Fruit fly (Drosophila melanogaster) whole organism, embryonic: ENCODE results near the gene cue.
A peak's percentile ranks its signal among the peaks of the same experiment; 100 is the strongest.

Experiments used
- Atf3 ChIP-seq: fragments of 200-800 bp; sonication (Bioruptor generic); optimal IDR thresholded peaks from 3 replicates; lab custom pipeline; 2016; ENCODE audit warnings: missing biosample characterization, missing genetic modification characterization
- B-H2 ChIP-seq: fragments of 200-800 bp; sonication (Bioruptor generic); optimal IDR thresholded peaks from 2 replicates; lab custom pipeline; 2018; ENCODE audit warnings: missing biosample characterization, mild to moderate bottlenecking, missing genetic modification characterization
- BtbVII ChIP-seq: fragments of 200-800 bp; sonication (Bioruptor generic); optimal IDR thresholded peaks from 3 replicates; lab custom pipeline; 2017; ENCODE audit warnings: missing biosample characterization, mild to moderate bottlenecking, missing genetic modification characterization
- CG10267 ChIP-seq: fragments of 200-800 bp; sonication (Bioruptor generic); optimal IDR thresholded peaks from 2 replicates; lab custom pipeline; 2018; ENCODE audit warnings: missing biosample characterization, mild to moderate bottlenecking, missing genetic modification characterization, moderate library complexity
- CG11560 ChIP-seq: fragments of 200-800 bp; sonication (Bioruptor generic); IDR thresholded peaks from 3 replicates; pipeline ENCODE4 v1.3.6; 2022; ENCODE audit warnings: missing biosample characterization, missing genetic modification characterization
- CG12659 ChIP-seq: fragments of 200-800 bp; sonication (Bioruptor generic); optimal IDR thresholded peaks from 3 replicates; lab custom pipeline; 2017; ENCODE audit warnings: mild to moderate bottlenecking, missing biosample characterization, missing genetic modification reagents, missing genetic modification characterization
- CG14710 ChIP-seq: fragments of 200-800 bp; sonication (Bioruptor generic); optimal IDR thresholded peaks from 3 replicates; lab custom pipeline; 2019; ENCODE audit warnings: missing biosample characterization, mild to moderate bottlenecking, missing genetic modification characterization, moderate library complexity
- CG17829 ChIP-seq: fragments of 200-800 bp; optimal IDR thresholded peaks from 2 replicates; lab custom pipeline; 2019; ENCODE audit warnings: missing biosample characterization, mild to moderate bottlenecking, missing genetic modification characterization, moderate library complexity
- CG2116 ChIP-seq: fragments of 200-800 bp; sonication (Bioruptor generic); optimal IDR thresholded peaks from 3 replicates; lab custom pipeline; 2018; ENCODE audit warnings: missing biosample characterization, mild to moderate bottlenecking, missing genetic modification characterization
- CG3163 ChIP-seq: fragments of 200-800 bp; sonication (Bioruptor generic); optimal IDR thresholded peaks from 3 replicates; lab custom pipeline; 2016; ENCODE audit warnings: missing biosample characterization, missing genetic modification characterization
- CG7928 ChIP-seq: fragments of 200-800 bp; sonication (Bioruptor generic); optimal IDR thresholded peaks from 2 replicates; lab custom pipeline; 2017; ENCODE audit warnings: missing biosample characterization, mild to moderate bottlenecking, missing genetic modification characterization
- CG8944 ChIP-seq: fragments of 200-800 bp; sonication (Bioruptor generic); optimal IDR thresholded peaks from 3 replicates; lab custom pipeline; 2016; ENCODE audit warnings: missing biosample characterization, missing genetic modification characterization
- CG9797 ChIP-seq: fragments of 200-800 bp; sonication (Bioruptor generic); optimal IDR thresholded peaks from 3 replicates; lab custom pipeline; 2018; ENCODE audit warnings: missing biosample characterization, mild to moderate bottlenecking, missing genetic modification characterization
- D19B ChIP-seq: fragments of 200-800 bp; sonication (Bioruptor generic); optimal IDR thresholded peaks from 2 replicates; lab custom pipeline; 2017; ENCODE audit warnings: missing biosample characterization, mild to moderate bottlenecking, missing genetic modification characterization
- Doc3 ChIP-seq: fragments of 200-800 bp; sonication (Bioruptor generic); IDR thresholded peaks from 3 replicates; pipeline ENCODE4 v1.3.6; 2022; ENCODE audit warnings: missing biosample characterization, missing genetic modification characterization; ENCODE audit not compliant: partially characterized antibody
- Dp ChIP-seq: fragments of 200-800 bp; sonication (Bioruptor generic); optimal IDR thresholded peaks from 2 replicates; lab custom pipeline; 2018; ENCODE audit warnings: missing biosample characterization, mild to moderate bottlenecking, missing genetic modification characterization, moderate library complexity
- ERR ChIP-seq: fragments of 200-800 bp; sonication (Bioruptor generic); optimal IDR thresholded peaks from 2 replicates; lab custom pipeline; 2016; ENCODE audit warnings: missing biosample characterization, missing genetic modification characterization
- HLH3B ChIP-seq: fragments of 200-800 bp; sonication (Bioruptor generic); IDR thresholded peaks from 2 replicates; pipeline ENCODE4 v1.3.6; 2022; ENCODE audit warnings: missing biosample characterization, missing genetic modification characterization
- Hmx ChIP-seq: fragments of 200-800 bp; sonication (Bioruptor generic); optimal IDR thresholded peaks from 2 replicates; lab custom pipeline; 2016; ENCODE audit warnings: missing biosample characterization, missing genetic modification characterization
- MBD-R2 ChIP-seq: fragments of 200-800 bp; sonication (Bioruptor generic); IDR thresholded peaks from 2 replicates; pipeline ENCODE4 v1.3.6; 2022; ENCODE audit warnings: missing biosample characterization, missing genetic modification characterization
- Myb ChIP-seq: fragments of 200-800 bp; sonication (Bioruptor generic); optimal IDR thresholded peaks from 2 replicates; lab custom pipeline; 2016; ENCODE audit warnings: missing biosample characterization, missing genetic modification characterization
- Opbp ChIP-seq: fragments of 200-800 bp; sonication (Bioruptor generic); IDR thresholded peaks from 3 replicates; pipeline ENCODE4 v1.3.6; 2022; ENCODE audit warnings: missing biosample characterization, missing genetic modification characterization; ENCODE audit not compliant: partially characterized antibody
- Scr ChIP-seq: fragments of 200-800 bp; sonication (Bioruptor generic); IDR thresholded peaks from 2 replicates; pipeline ENCODE4 v1.3.6; 2022; ENCODE audit warnings: missing biosample characterization, missing genetic modification characterization; ENCODE audit not compliant: partially characterized antibody
- Sin3A ChIP-seq: fragments of >200 bp; optimal IDR thresholded peaks from 2 replicates; lab custom pipeline; 2018
- Sry-δ ChIP-seq: fragments of 200-800 bp; sonication (Bioruptor generic); optimal IDR thresholded peaks from 2 replicates; lab custom pipeline; 2016; ENCODE audit warnings: missing biosample characterization, missing genetic modification characterization
- Taf1 ChIP-seq: fragments of 200-800 bp; sonication (Bioruptor generic); IDR thresholded peaks from 2 replicates; pipeline ENCODE4 v1.3.6; 2022; ENCODE audit warnings: missing biosample characterization, missing genetic modification characterization
- ase ChIP-seq: fragments of 200-800 bp; sonication (Bioruptor generic); IDR thresholded peaks from 3 replicates; pipeline ENCODE4 v1.3.6; 2022; ENCODE audit warnings: missing biosample characterization, missing genetic modification characterization
- bab2 ChIP-seq: fragments of 200-800 bp; sonication (Bioruptor generic); optimal IDR thresholded peaks from 2 replicates; lab custom pipeline; 2016; ENCODE audit warnings: missing biosample characterization, missing genetic modification characterization
- bbx ChIP-seq: fragments of 200-800 bp; sonication (Bioruptor generic); IDR thresholded peaks from 2 replicates; pipeline ENCODE4 v1.3.6; 2022; ENCODE audit warnings: missing biosample characterization, missing genetic modification characterization; ENCODE audit not compliant: partially characterized antibody
- caup ChIP-seq: fragments of 200-800 bp; sonication (Bioruptor generic); optimal IDR thresholded peaks from 3 replicates; lab custom pipeline; 2017; ENCODE audit warnings: missing biosample characterization, mild to moderate bottlenecking, missing genetic modification characterization, moderate library complexity; ENCODE audit not compliant: severe bottlenecking
- dati ChIP-seq: fragments of 200-800 bp; sonication (Bioruptor generic); IDR thresholded peaks from 2 replicates; pipeline ENCODE4 v1.3.6; 2022; ENCODE audit warnings: missing biosample characterization, missing genetic modification characterization
- ems ChIP-seq: fragments of 200-800 bp; sonication (Bioruptor generic); optimal IDR thresholded peaks from 3 replicates; lab custom pipeline; 2016; ENCODE audit warnings: missing biosample characterization, missing genetic modification characterization
- eyg ChIP-seq: fragments of 200-800 bp; sonication (Bioruptor generic); optimal IDR thresholded peaks from 3 replicates; lab custom pipeline; 2016; ENCODE audit warnings: missing biosample characterization, missing genetic modification characterization
- ftz-f1 ChIP-seq: fragments of 200-800 bp; sonication (Bioruptor generic); optimal IDR thresholded peaks from 2 replicates; lab custom pipeline; 2016; ENCODE audit warnings: missing biosample characterization, missing genetic modification characterization
- gfzf ChIP-seq: fragments of 200-800 bp; sonication (Bioruptor generic); optimal IDR thresholded peaks from 2 replicates; lab custom pipeline; 2016; ENCODE audit warnings: missing biosample characterization, mild to moderate bottlenecking, missing genetic modification characterization, moderate library complexity
- grau ChIP-seq: fragments of 200-800 bp; optimal IDR thresholded peaks from 3 replicates; lab custom pipeline; 2019; ENCODE audit warnings: missing biosample characterization, mild to moderate bottlenecking, missing genetic modification characterization, moderate library complexity
- hb ChIP-seq: fragments of 200-800 bp; sonication (Bioruptor generic); IDR thresholded peaks from 3 replicates; pipeline ENCODE4 v1.3.6; 2022; ENCODE audit warnings: missing biosample characterization, missing genetic modification characterization; ENCODE audit not compliant: partially characterized antibody
- knrl ChIP-seq: fragments of 200-800 bp; sonication (Bioruptor generic); IDR thresholded peaks from 3 replicates; pipeline ENCODE4 v1.3.6; 2022; ENCODE audit warnings: missing biosample characterization, missing genetic modification characterization; ENCODE audit not compliant: partially characterized antibody
- lov ChIP-seq, 2 experiments: fragments of 200-800 bp in 1 of 2; fragments of >200 bp in 1 of 2; sonication (Bioruptor generic) in 1 of 2; IDR thresholded peaks in 1 of 2; optimal IDR thresholded peaks in 1 of 2; 2 replicates in 1 of 2; 3 replicates in 1 of 2; pipeline versions ENCODE4 v1.3.6 to Lab custom; 2017 to 2022; ENCODE audit warnings: missing biosample characterization in 1 of 2, missing genetic modification characterization in 1 of 2
- mld ChIP-seq: fragments of 200-800 bp; sonication (Bioruptor generic); IDR thresholded peaks from 3 replicates; pipeline ENCODE4 v1.3.6; 2022; ENCODE audit warnings: missing biosample characterization, missing genetic modification characterization; ENCODE audit not compliant: partially characterized antibody
- phol ChIP-seq: fragments of 200-800 bp; sonication (Bioruptor generic); optimal IDR thresholded peaks from 3 replicates; lab custom pipeline; 2018; ENCODE audit warnings: missing biosample characterization, mild to moderate bottlenecking, missing genetic modification characterization, moderate library complexity
- pzg ChIP-seq: fragments of 200-800 bp; sonication (Bioruptor generic); optimal IDR thresholded peaks from 3 replicates; lab custom pipeline; 2018; ENCODE audit warnings: missing biosample characterization, mild to moderate bottlenecking, missing genetic modification characterization, moderate library complexity
- sna ChIP-seq: fragments of 200-800 bp; sonication (Bioruptor generic); IDR thresholded peaks from 2 replicates; pipeline ENCODE4 v1.3.6; 2022; ENCODE audit warnings: missing biosample characterization, missing genetic modification characterization; ENCODE audit not compliant: partially characterized antibody
- sob ChIP-seq: fragments of 200-800 bp; sonication (Bioruptor generic); IDR thresholded peaks from 2 replicates; pipeline ENCODE4 v1.3.6; 2022; ENCODE audit warnings: missing biosample characterization, missing genetic modification characterization
- trem ChIP-seq: fragments of 200-800 bp; optimal IDR thresholded peaks from 3 replicates; lab custom pipeline; 2019; ENCODE audit warnings: missing biosample characterization, mild to moderate bottlenecking, missing genetic modification characterization, moderate library complexity
- unc-4 ChIP-seq: fragments of 200-800 bp; sonication (Bioruptor generic); IDR thresholded peaks from 2 replicates; pipeline ENCODE4 v1.3.6; 2022; ENCODE audit warnings: missing biosample characterization, missing genetic modification characterization; ENCODE audit not compliant: partially characterized antibody
- z ChIP-seq: fragments of 200-800 bp; sonication (Bioruptor generic); IDR thresholded peaks from 3 replicates; pipeline ENCODE4 v1.3.6; 2022; ENCODE audit warnings: missing biosample characterization, missing genetic modification characterization

Gene cue

DNA sequence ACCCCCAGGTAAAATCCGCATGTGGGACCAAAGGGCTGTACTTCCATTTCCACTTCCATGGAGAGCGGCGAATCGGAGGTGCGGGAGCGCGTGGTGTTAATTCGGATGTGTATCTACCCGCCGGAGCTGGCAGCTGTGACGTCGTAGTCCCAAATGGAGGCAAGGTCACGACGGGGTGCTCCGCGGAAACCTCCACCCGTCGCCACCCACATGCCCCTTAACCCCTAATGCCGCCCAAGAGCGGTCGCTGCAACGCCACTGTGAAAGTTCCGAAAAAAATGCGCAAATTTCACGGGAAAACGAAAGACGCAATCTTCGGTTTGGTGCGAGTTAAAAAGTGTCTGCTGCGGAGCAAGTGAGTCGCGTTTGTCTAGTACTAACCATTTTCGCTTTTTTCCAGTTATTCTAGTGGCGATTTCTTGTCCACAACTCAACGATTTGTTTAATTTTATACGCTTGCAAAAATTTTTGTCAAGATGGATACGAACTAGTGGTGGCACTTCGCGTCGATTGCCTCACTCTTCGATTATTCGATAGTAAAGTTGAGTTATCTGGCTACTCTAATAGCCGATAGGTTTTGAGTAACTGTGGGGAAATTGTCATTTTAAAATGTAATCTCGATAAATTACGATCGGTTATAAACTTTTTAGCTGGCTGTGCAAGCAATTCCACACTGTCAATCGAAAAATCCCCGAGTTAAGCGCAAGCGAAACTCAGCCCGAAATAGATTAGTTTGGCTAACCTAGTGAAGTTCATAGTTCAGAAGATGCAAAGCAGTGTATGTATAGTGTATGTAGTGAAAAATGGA is 14.8 kb downstream of the cue start, which contains the start of the genes hfp and Psa (continued):
- TF ChIP-seq lov (optimal IDR thresholded peaks at IDR 0.05; lab: Kevin White, UChicago) (no peak), lov (GFP tag; IDR thresholded peaks at IDR 0.05; lab: Robert Waterston, UW) (no peak), caup (GFP tag; lab: Kevin White, UChicago) (no peak), z (GFP tag; lab: Robert Waterston, UW) (no peak), phol (tag; lab: Kevin White, UChicago) (peak; percentile 91), CG12659 (GFP tag; lab: Kevin White, UChicago) (peak; percentile 50), Dp (GFP tag; lab: Kevin White, UChicago) (peak; percentile 79), hb (GFP tag; lab: Robert Waterston, UW) (peak; percentile 70; the same call in 1 of the 3 replicates), B-H2 (GFP tag; lab: Kevin White, UChicago) (peak; percentile 2), Taf1 (GFP tag; lab: Robert Waterston, UW) (no peak), MBD-R2 (peak; percentile 37; the same call in 1 of the 2 replicates), Atf3 (GFP tag; lab: Kevin White, UChicago) (no peak), ERR (GFP tag; lab: Kevin White, UChicago) (no peak), Sry-δ (GFP tag; lab: Kevin White, UChicago) (peak; percentile 90), bab2 (no peak), CG3163 (GFP tag; lab: Kevin White, UChicago) (no peak), mld (GFP tag; lab: Robert Waterston, UW) (peak; percentile 9; the same call in 1 of the 3 replicates), CG8944 (GFP tag; lab: Kevin White, UChicago) (no peak), ftz-f1 (GFP tag; lab: Kevin White, UChicago) (peak; percentile 45), knrl (peak; percentile 51; the same call in 1 of the 3 replicates), HLH3B (GFP tag; lab: Robert Waterston, UW) (no peak), CG7928 (GFP tag; lab: Kevin White, UChicago) (no peak), sob (GFP tag; lab: Robert Waterston, UW) (peak; percentile 22; the same call in 1 of the 2 replicates), bbx (GFP tag; lab: Robert Waterston, UW) (peak; percentile 83), Sin3A (lab: Kevin White, UChicago) (peak; percentile 6), ase (no peak), sna (GFP tag; lab: Robert Waterston, UW) (peak; percentile 57), CG10267 (peak; percentile 40), Myb (peak; percentile 82), dati (GFP tag; lab: Robert Waterston, UW) (no peak), eyg (GFP tag; lab: Kevin White, UChicago) (no peak), grau (tag; lab: Kevin White, UChicago) (peak; percentile 7), gfzf (GFP tag; lab: Kevin White, UChicago) (peak; percentile 30), D19B (no peak), CG14710 (peak; percentile 27), Doc3 (GFP tag; lab: Robert Waterston, UW) (peak; percentile 67; the same call in 2 of the 3 replicates), Scr (GFP tag; lab: Robert Waterston, UW) (peak; percentile 63), Opbp (GFP tag; lab: Robert Waterston, UW) (peak; percentile 76; the same call in 2 of the 3 replicates), trem (tag; lab: Kevin White, UChicago) (peak; percentile 54), CG2116 (GFP tag; lab: Kevin White, UChicago) (peak; percentile 66), unc-4 (peak; percentile 62), Hmx (GFP tag; lab: Kevin White, UChicago) (no peak), ems (GFP tag; lab: Kevin White, UChicago) (no peak), CG17829 (peak; percentile 32), CG11560 (tag; lab: Robert Waterston, UW) (peak; percentile 98), pzg (peak; percentile 83), BtbVII (no peak), CG9797 (peak; percentile 25)
